Worm (Caenorhabditis elegans): ENCODE measurements around the gene ttm-1.
A peak's percentile ranks its signal among the peaks of the same experiment; 100 is the strongest.

ttm-1 gene

DNA sequence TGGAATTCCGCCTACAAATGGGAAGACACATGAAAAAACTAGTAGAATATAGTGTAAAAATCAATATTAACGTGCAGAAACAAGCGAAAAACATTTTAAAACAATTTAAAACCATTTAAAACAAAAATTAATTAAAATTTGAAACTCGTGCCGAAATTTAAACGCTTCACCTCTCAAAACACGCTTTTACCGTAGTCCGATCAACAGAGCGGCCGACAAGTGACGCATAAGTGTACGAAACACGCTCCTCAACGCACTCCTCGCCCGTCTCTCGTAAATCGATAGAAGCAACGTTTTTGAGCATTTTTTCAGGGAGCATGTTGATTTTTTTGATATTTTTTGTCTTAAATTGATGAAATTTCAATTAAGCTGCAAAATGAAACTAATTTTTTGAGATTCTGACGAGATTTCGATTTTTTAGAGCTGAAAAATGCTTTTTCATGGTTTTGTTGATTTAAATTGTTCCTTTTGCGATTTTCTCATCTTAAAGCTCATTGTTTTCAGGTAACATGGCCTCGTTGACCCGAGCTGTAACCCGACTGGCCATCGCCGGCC is 61.7 kb downstream of the ttm-1 start, which contains the start of gene cox-5A (continued):
- TF ChIP-seq snpc-4 (GFP tag; optimal IDR thresholded peaks at IDR 0.05) (peak; percentile 85), snpc-4 (tag; optimal IDR thresholded peaks at IDR 0.05) (peak; percentile 91 to 94 (median 94)), nhr-120 (GFP tag; IDR thresholded peaks at IDR 0.05) (0 out of 2 replicates have a peak, but pooled peaks have one; percentile 61), madf-3 (GFP tag; IDR thresholded peaks at IDR 0.05) (peak; percentile 97), lin-35 (GFP tag; optimal IDR thresholded peaks at IDR 0.05) (peak; percentile 78 to 99 (median 94)), ama-1 (optimal IDR thresholded peaks at IDR 0.05) (peak; percentile 0), ama-1 (GFP tag; optimal IDR thresholded peaks at IDR 0.05) (peak in 1 of 2 experiments; percentile 88), atf-7 (tag; optimal IDR thresholded peaks at IDR 0.05) (peak; percentile 97), Y79H2A.3 (GFP tag; conservative IDR thresholded peaks at IDR 0.05) (peak; percentile 88), ztf-28 (GFP tag; IDR thresholded peaks at IDR 0.05) (peak; percentile 74), egl-18 (GFP tag; IDR thresholded peaks at IDR 0.05) (peak; percentile 92), bed-2 (GFP tag; IDR thresholded peaks at IDR 0.05) (peak; percentile 79), nhr-179 (tag; optimal IDR thresholded peaks at IDR 0.05) (no peak), Y67H2A.10 (GFP tag; conservative IDR thresholded peaks at IDR 0.05) (peak; percentile 90), T26A5.8 (tag; optimal IDR thresholded peaks at IDR 0.05) (peak; percentile 71), pbrm-1 (GFP tag; IDR thresholded peaks at IDR 0.05) (peak; percentile 99), F55B11.4 (tag; optimal IDR thresholded peaks at IDR 0.05; ENCODE audit: borderline replicate concordance, insufficient read depth) (no peak), attf-6 (GFP tag; IDR thresholded peaks at IDR 0.05) (peak; percentile 80), xnd-1 (tag; optimal IDR thresholded peaks at IDR 0.05) (peak; percentile 75), F22D6.2 (tag; optimal IDR thresholded peaks at IDR 0.05) (peak; percentile 93), B0261.1 (tag; optimal IDR thresholded peaks at IDR 0.05) (peak; percentile 26), cebp-2 (GFP tag; IDR thresholded peaks at IDR 0.05) (0 out of 2 replicates have a peak, but pooled peaks have one; percentile 50), F39B2.1 (GFP tag; IDR thresholded peaks at IDR 0.05) (peak; percentile 82; the same call in 1 of the 2 replicates), bed-1 (GFP tag; IDR thresholded peaks at IDR 0.05) (no peak), him-1 (tag; optimal IDR thresholded peaks at IDR 0.05) (peak; percentile 75), unc-130 (GFP tag; optimal IDR thresholded peaks at IDR 0.05) (peak; percentile 87), lsl-1 (GFP tag; optimal IDR thresholded peaks at IDR 0.05) (peak; percentile 99), let-526 (GFP tag; IDR thresholded peaks at IDR 0.05) (peak; percentile 96), tlf-1 (GFP tag; optimal IDR thresholded peaks at IDR 0.05) (peak; percentile 99), repo-1 (tag; optimal IDR thresholded peaks at IDR 0.05) (peak; percentile 99), egrh-3 (GFP tag; IDR thresholded peaks at IDR 0.05) (peak; percentile 66; the same call in 1 of the 2 replicates), ztf-6 (GFP tag; IDR thresholded peaks at IDR 0.05) (peak; percentile 89), ZK185.1 (tag; optimal IDR thresholded peaks at IDR 0.05; ENCODE audit: poor library complexity, severe bottlenecking) (peak; percentile 98), hmg-20 (GFP tag; IDR thresholded peaks at IDR 0.05) (peak; percentile 95), F57C9.4 (tag; optimal IDR thresholded peaks at IDR 0.05) (peak; percentile 93), snpc-1.3 (tag; optimal IDR thresholded peaks at IDR 0.05; ENCODE audit: insufficient read depth) (peak; percentile 97), F37B4.10 (GFP tag; IDR thresholded peaks at IDR 0.05) (peak; percentile 91; the same call in 1 of the 2 replicates), B0035.1 (tag; optimal IDR thresholded peaks at IDR 0.05) (peak; percentile 93), attf-5 (GFP tag; optimal IDR thresholded peaks at IDR 0.05) (peak; percentile 99), dpl-1 (GFP tag; optimal IDR thresholded peaks at IDR 0.05) (peak; percentile 99), nhr-90 (tag; optimal IDR thresholded peaks at IDR 0.05) (peak; percentile 79), F52B5.7 (tag; optimal IDR thresholded peaks at IDR 0.05) (peak; percentile 88), ztf-18 (tag; optimal IDR thresholded peaks at IDR 0.05) (peak; percentile 86), zim-3 (tag; optimal IDR thresholded peaks at IDR 0.05) (peak; percentile 81), ceh-58 (GFP tag; IDR thresholded peaks at IDR 0.05) (peak; percentile 78; the same call in 1 of the 2 replicates), lin-54 (GFP tag; optimal IDR thresholded peaks at IDR 0.05) (peak; percentile 100), ceh-91 (GFP tag; IDR thresholded peaks at IDR 0.05) (peak; percentile 90), F10E7.11 (tag; optimal IDR thresholded peaks at IDR 0.05) (peak; percentile 90), mxl-1 (tag; optimal IDR thresholded peaks at IDR 0.05) (no peak)

All from whole organism, young adult.